Worm (Caenorhabditis elegans): ENCODE results near the gene cyp-13A4.

The cyp-13A4 gene

DNA sequence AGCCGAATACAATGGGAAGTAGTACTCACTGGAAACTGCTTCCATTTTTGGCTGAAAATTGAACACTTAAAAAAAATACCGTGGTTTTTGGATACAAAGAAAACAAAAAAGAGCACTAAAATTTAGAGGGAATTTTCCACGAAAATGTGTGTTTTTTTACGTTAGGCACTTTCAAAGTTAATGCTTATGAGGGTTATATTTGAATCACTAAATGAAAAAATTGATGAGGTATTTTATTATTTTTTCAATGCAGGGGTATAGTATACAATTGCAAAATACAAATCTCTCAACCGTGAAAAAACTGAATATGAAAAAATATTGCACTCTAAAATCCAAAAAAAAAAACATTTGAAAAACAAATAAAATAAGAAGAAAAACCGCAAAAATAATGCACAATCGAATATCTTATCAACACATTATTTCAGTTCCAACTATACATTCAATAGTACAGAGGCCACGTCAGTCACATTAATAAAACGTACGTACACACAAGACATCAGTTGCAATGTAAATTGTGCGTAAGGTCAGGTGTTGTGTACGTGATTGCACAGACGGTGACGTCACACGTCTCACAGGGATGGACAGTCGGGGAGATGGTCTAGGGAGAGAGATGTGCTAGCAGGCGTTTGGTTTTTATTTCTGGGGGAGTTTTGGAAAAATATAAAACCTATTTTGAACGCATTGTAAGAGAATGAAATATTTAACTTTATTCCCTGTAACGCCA, 27.6 kb downstream of the cyp-13A4 start, which contains the start of gene aqp-10:
aqp-10 (minus strand) TSS at position 51 of the 724 bp plus-strand sequence.
- no peak for TF ChIP-seq dao-5 (tag; optimal IDR thresholded peaks at IDR 0.05)
- TF ChIP-seq him-1 (tag; optimal IDR thresholded peaks at IDR 0.05) = no peak
- TF ChIP-seq W03F9.2 (tag; optimal IDR thresholded peaks at IDR 0.05) = peak; percentile 53

DNA sequence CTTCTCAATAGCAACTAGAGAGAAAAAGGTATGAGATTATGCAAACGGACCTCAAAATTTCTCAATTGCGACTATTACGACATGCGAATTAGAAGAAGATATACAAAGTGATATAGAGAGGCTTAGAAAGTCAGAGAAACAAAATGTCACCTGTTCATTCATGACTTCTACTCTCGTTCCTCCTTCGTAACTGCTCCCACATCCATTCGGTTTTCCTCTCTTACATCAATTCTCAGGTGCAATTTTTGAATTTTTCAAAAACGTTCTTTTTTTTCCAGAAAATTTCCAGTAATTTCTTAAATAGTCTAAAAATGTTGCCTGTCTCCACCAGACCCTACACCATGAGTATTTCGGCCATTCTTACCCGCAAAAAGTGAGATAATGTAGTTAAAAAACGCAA, 32.8 kb downstream of the cyp-13A4 start:
- no peak for TF ChIP-seq him-1 (tag; optimal IDR thresholded peaks at IDR 0.05)
- no peak for TF ChIP-seq dao-5 (tag; optimal IDR thresholded peaks at IDR 0.05)
- TF ChIP-seq W03F9.2 (tag; optimal IDR thresholded peaks at IDR 0.05) = no peak

DNA sequence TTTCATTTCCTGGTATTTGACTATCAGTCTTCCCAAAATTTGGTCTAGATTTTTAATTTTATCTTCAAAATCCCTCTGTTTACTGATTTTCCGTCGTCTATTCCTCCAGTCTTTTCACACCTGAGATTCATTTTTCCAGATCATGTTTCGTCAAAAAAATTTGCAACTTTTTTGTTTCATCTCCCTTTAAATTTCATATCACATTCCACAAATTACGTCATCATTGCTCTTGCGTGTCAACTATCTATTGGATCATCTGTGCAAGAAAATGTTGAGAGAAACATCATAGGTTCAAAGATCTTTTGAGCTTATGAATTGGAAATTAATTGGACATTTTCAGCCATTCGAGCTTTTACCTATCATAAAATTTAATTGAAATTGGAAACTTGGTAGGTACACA, 38.2 kb downstream of the cyp-13A4 start:
- TF ChIP-seq dao-5 (tag; optimal IDR thresholded peaks at IDR 0.05) (no peak), him-1 (tag; optimal IDR thresholded peaks at IDR 0.05) (no peak)

DNA sequence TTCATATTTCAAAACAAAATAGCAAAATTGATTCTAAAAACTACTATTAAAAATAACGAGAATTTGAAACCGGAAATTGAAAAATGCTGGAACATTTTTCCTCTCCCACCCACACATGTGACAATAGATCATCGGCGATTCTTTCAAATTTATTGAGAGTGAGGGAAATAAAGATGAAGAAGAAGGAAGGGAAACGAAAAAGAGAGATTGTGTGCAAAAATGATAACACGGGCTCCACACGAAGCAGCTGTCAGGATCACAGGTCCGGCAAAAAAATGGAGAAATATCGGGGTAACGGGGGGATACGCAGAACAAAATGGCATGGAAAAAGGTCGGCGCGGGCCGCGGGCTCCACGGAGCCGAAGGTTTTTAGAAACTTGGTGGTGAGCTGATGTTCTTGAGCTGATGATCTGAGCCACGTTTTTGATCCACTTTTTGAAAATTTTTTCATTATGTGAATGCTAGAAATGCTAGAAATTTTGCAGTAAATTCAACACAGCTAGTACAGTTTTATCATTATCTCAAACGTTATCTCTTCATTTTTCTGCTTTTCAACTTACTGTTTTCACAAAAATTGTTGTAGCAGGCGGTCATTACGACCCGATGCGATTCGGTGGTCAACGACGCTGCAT, 39.8 kb downstream of the cyp-13A4 start, which contains the start of gene shk-1:
shk-1 (plus strand) TSS at position 582 of the 632 bp plus-strand sequence.
- TF ChIP-seq dao-5 (tag; optimal IDR thresholded peaks at IDR 0.05) (no peak), W03F9.2 (tag; optimal IDR thresholded peaks at IDR 0.05) (no peak), him-1 (tag; optimal IDR thresholded peaks at IDR 0.05) (no peak)

DNA sequence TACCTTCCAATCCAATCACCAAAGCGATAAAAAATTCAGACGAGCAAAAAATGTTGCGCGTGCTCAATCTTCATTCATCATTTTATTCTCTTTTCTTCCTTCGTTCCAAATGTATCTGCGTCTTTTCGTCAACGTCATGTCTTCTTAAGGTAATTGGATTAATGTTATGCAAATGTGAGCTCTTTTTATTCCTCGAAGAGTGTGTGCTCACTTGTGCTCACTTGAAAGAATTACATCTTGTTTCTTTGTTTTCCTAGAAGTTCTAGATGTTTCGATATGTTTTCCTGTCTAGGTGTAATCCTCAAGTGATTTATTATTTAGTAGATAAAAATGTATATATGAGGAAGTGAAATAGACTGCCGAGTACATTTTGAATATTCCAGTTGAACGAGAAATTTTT, 42.1 kb downstream of the cyp-13A4 start:
- TF ChIP-seq dao-5 (tag; optimal IDR thresholded peaks at IDR 0.05) = no peak

DNA sequence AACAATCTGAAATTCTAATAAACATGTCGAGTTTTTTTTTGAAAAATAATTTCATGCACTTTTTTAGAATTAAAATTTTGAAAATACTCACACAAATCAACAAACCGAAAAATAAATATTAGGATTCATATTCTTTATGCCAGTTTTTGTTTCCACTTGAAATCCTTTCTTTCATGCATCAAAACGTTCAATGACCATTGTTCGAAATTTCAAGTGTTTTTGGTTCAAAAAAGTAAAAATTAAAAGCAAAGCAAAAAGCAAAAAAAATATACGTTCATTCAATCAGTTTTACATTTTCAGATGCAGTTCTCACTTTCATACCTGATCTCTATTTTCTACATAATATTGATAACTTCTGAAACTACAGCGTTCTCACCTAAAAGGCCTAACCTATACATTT, 43.8 kb downstream of the cyp-13A4 start, which contains the start of gene ZK1321.1:
ZK1321.1 (plus strand) TSS at position 301 of the 400 bp plus-strand sequence.
- TF ChIP-seq dao-5 (tag; optimal IDR thresholded peaks at IDR 0.05) = no peak
- TF ChIP-seq W03F9.2 (tag; optimal IDR thresholded peaks at IDR 0.05) = no peak
- TF ChIP-seq him-1 (tag; optimal IDR thresholded peaks at IDR 0.05) = no peak

DNA sequence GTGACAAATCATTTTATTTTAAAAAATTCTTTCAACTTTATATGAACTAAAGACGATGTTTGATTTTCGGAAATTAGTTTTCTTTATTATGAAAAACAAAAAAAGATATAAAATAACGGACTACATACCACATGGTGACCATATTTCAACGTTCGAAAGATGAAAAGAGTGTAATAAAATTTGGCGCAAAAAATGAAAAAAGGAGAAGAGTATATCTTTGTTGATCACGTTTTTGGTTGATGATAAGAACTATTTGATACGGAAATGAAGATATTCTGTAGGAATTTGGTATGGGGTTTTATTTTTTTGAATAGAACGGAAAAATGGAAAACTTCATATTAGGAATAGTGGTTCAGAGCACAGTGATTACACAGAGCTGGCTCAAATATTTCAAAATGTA, 44.5 kb downstream of the cyp-13A4 start, which contains the start of gene Y53C12B.7:
Y53C12B.7 (minus strand) TSS at position 163 of the 400 bp plus-strand sequence.
- no peak for TF ChIP-seq dao-5 (tag; optimal IDR thresholded peaks at IDR 0.05)

DNA sequence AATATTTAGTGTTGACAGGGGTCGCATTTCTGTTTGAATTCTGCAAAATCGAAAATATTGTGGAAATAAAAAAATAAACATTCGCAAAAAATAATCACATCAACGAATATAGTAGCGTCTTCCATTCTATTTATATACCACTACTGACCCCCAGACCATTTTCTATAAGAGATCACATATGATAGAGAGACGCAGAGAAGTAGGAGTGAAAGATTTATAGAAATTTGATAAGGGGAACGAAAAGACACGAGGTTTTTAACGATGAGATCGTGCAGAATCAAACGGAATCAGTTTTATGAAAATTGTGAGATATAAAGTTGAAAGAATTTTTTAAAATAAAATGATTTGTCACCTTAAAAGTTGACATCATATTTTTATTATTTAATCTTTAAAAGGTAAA, 45.3 kb downstream of the cyp-13A4 start:
- no peak for TF ChIP-seq dao-5 (tag; optimal IDR thresholded peaks at IDR 0.05)
- no peak for TF ChIP-seq him-1 (tag; optimal IDR thresholded peaks at IDR 0.05)
- no peak for TF ChIP-seq W03F9.2 (tag; optimal IDR thresholded peaks at IDR 0.05)

DNA sequence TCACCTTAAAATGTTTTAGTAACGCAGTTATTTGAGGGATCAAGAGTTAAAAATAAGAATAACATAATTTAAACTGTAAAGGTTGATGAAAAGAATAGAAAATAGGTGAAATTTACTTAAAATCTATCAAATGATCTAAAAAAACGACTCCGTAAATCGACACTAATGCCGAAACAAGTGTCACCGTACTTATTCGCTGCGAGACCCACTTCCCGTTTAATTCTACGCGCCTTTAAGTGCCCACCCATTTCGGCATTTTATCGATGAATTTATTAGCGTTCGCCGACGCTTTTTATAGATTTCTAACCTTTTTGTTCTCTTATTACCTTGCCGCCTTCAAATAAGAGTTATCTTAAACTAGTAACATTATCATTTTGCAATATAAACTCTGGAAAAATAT, 51.5 kb downstream of the cyp-13A4 start, which contains the start of the genes Y53C12B.1 and nos-3:
Y53C12B.1 (minus strand) TSS at position 10 of the 400 bp plus-strand sequence.
nos-3 (plus strand) TSS at position 248 of the 400 bp plus-strand sequence.
- TF ChIP-seq him-1 (tag; optimal IDR thresholded peaks at IDR 0.05) = peak; percentile 14
- no peak for TF ChIP-seq dao-5 (tag; optimal IDR thresholded peaks at IDR 0.05)
- peak; percentile 85 for TF ChIP-seq W03F9.2 (tag; optimal IDR thresholded peaks at IDR 0.05)
